Worm (Caenorhabditis elegans): ENCODE data around the gene coh-4.

DNA sequence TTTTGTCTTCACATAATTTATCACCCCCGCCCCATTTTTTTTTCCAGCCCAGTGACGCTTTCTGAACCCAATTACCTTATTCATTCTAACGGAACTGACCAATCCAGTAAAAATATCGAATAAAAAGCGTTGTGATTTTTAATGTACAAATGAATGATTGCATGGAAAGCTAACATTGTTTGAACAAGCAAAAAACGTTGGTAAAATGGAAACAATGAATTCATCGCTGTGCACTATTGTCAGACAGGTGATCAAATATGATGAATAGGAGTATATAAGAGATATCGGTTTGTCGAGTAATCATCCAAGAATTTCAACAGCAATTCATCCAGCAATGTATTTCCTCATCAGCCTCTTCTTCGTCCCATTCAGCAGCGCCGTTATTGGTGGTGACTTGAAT lies 45.8 kb downstream of the coh-4 start, which contains the start of gene phat-4:
- TF ChIP-seq pha-4 (tag; optimal IDR thresholded peaks at IDR 0.05), result no peak
- TF ChIP-seq bed-1 (GFP tag; IDR thresholded peaks at IDR 0.05), result no peak
- no peak for TF ChIP-seq efl-1 (GFP tag; optimal IDR thresholded peaks at IDR 0.05)

Measured in whole organism, young adult.